Worm (Caenorhabditis elegans) whole organism, L2 larva: ENCODE results near the gene F11G11.5.
A peak's percentile ranks its signal among the peaks of the same experiment; 100 is the strongest.

Experiments used
- C34F6.9 ChIP-seq: fragments of 150-350 bp; optimal IDR thresholded peaks from 2 replicates; lab custom pipeline; 2014; ENCODE audit warnings: missing biosample characterization, missing genetic modification characterization
- F13H6.1 ChIP-seq: sonication (generic microtip); optimal IDR thresholded peaks from 2 replicates; lab custom pipeline; 2016; ENCODE audit warnings: missing genetic modification characterization, missing compliant biosample characterization
- R02D3.7 ChIP-seq: fragments of 150-350 bp; optimal IDR thresholded peaks from 2 replicates; lab custom pipeline; 2014; ENCODE audit warnings: missing biosample characterization, missing genetic modification characterization
- Y55F3AM.14 ChIP-seq: fragments of 200-800 bp; sonication (Bioruptor generic); optimal IDR thresholded peaks from 2 replicates; lab custom pipeline; 2018; ENCODE audit warnings: mild to moderate bottlenecking, missing genetic modification characterization, missing compliant biosample characterization
- ZK546.5 ChIP-seq: sonication (generic microtip); optimal IDR thresholded peaks from 2 replicates; lab custom pipeline; 2017; ENCODE audit warnings: missing biosample characterization, missing genetic modification characterization
- aly-2 ChIP-seq: fragments of 150-350 bp; optimal IDR thresholded peaks from 2 replicates; lab custom pipeline; 2014; ENCODE audit warnings: missing biosample characterization, missing genetic modification characterization
- ama-1 ChIP-seq: fragments of 150-350 bp; optimal IDR thresholded peaks from 2 replicates; lab custom pipeline; 2018; ENCODE audit warnings: inconsistent platforms
- blmp-1 ChIP-seq: sonication (generic microtip); optimal IDR thresholded peaks from 2 replicates; lab custom pipeline; 2017; ENCODE audit warnings: missing genetic modification characterization, mild to moderate bottlenecking, missing compliant biosample characterization, antibody characterized with exemption, moderate library complexity; ENCODE audit not compliant: insufficient read depth
- crh-2 ChIP-seq: sonication (generic microtip); optimal IDR thresholded peaks from 2 replicates; lab custom pipeline; 2017; ENCODE audit warnings: missing biosample characterization, missing genetic modification characterization
- dmd-4 ChIP-seq: sonication (generic microtip); optimal IDR thresholded peaks from 2 replicates; lab custom pipeline; 2017; ENCODE audit warnings: missing biosample characterization, missing genetic modification characterization
- elt-1 ChIP-seq: fragments of 150-350 bp; optimal IDR thresholded peaks from 2 replicates; lab custom pipeline; 2014; ENCODE audit warnings: missing biosample characterization, missing genetic modification characterization
- fos-1 ChIP-seq: fragments of 150-350 bp; optimal IDR thresholded peaks from 2 replicates; lab custom pipeline; 2014; ENCODE audit warnings: missing biosample characterization, missing genetic modification characterization
- gmeb-1 ChIP-seq: fragments of 150-350 bp; optimal IDR thresholded peaks from 2 replicates; lab custom pipeline; 2014; ENCODE audit warnings: missing biosample characterization, missing genetic modification characterization
- lin-11 ChIP-seq: fragments of 150-350 bp; sonication (generic microtip); optimal IDR thresholded peaks from 2 replicates; lab custom pipeline; 2014; ENCODE audit warnings: missing biosample characterization, missing genetic modification characterization, inconsistent platforms, mixed read lengths
- lin-13 ChIP-seq: fragments of 150-350 bp; optimal IDR thresholded peaks from 2 replicates; lab custom pipeline; 2014; ENCODE audit warnings: missing biosample characterization, missing genetic modification reagents, missing genetic modification characterization
- lin-39 ChIP-seq: fragments of 150-350 bp; optimal IDR thresholded peaks from 2 replicates; lab custom pipeline; 2014; ENCODE audit warnings: missing biosample characterization, missing genetic modification reagents, missing genetic modification characterization
- lsy-2 ChIP-seq, 2 experiments: fragments of 150-350 bp in 1 of 2; sonication (generic microtip) in 1 of 2; optimal IDR thresholded peaks; 2 replicates each; lab custom pipeline; 2014 to 2017; ENCODE audit warnings: missing biosample characterization in 2 of 2, missing genetic modification characterization in 2 of 2
- mab-5 ChIP-seq: fragments of 150-350 bp; optimal IDR thresholded peaks from 2 replicates; lab custom pipeline; 2014; ENCODE audit warnings: missing biosample characterization, missing genetic modification characterization
- nhr-11 ChIP-seq: fragments of 150-350 bp; optimal IDR thresholded peaks from 2 replicates; lab custom pipeline; 2014; ENCODE audit warnings: missing biosample characterization, missing genetic modification characterization
- nhr-12 ChIP-seq: fragments of 150-350 bp; optimal IDR thresholded peaks from 2 replicates; lab custom pipeline; 2014; ENCODE audit warnings: missing biosample characterization, missing genetic modification characterization
- nhr-129 ChIP-seq: fragments of 150-350 bp; optimal IDR thresholded peaks from 2 replicates; lab custom pipeline; 2014; ENCODE audit warnings: missing biosample characterization, missing genetic modification characterization
- nhr-21 ChIP-seq: fragments of 150-350 bp; optimal IDR thresholded peaks from 2 replicates; lab custom pipeline; 2014; ENCODE audit warnings: missing biosample characterization, missing genetic modification characterization
- nhr-25 ChIP-seq: fragments of 150-350 bp; sonication (generic microtip); optimal IDR thresholded peaks from 3 replicates; lab custom pipeline; 2014; ENCODE audit warnings: missing biosample characterization, missing genetic modification characterization
- nhr-6 ChIP-seq: fragments of 150-350 bp; optimal IDR thresholded peaks from 2 replicates; lab custom pipeline; 2014; ENCODE audit warnings: missing biosample characterization, missing genetic modification characterization
- peb-1 ChIP-seq: fragments of 150-350 bp; optimal IDR thresholded peaks from 2 replicates; lab custom pipeline; 2014; ENCODE audit warnings: missing biosample characterization, missing genetic modification characterization
- sem-4 ChIP-seq: fragments of 150-350 bp; optimal IDR thresholded peaks from 2 replicates; lab custom pipeline; 2014; ENCODE audit warnings: missing biosample characterization, missing genetic modification reagents, missing genetic modification characterization
- skn-1 ChIP-seq: sonication (generic microtip); optimal IDR thresholded peaks from 2 replicates; lab custom pipeline; 2017; ENCODE audit warnings: missing biosample characterization, missing genetic modification characterization
- sma-3 ChIP-seq: sonication (generic microtip); optimal IDR thresholded peaks from 2 replicates; lab custom pipeline; 2016; ENCODE audit warnings: missing genetic modification reagents, missing genetic modification characterization, missing compliant biosample characterization
- sma-9 ChIP-seq, 2 experiments: fragments of 150-350 bp in 1 of 2; sonication (generic microtip) in 1 of 2; optimal IDR thresholded peaks; 2 replicates each; lab custom pipeline; 2014 to 2016; ENCODE audit warnings: missing genetic modification characterization in 2 of 2, mild to moderate bottlenecking in 1 of 2, missing biosample characterization in 1 of 2, missing compliant biosample characterization in 1 of 2, missing genetic modification reagents in 1 of 2, moderate library complexity in 1 of 2
- unc-55 ChIP-seq: fragments of 150-350 bp; sonication (generic microtip); optimal IDR thresholded peaks from 3 replicates; lab custom pipeline; 2014; ENCODE audit warnings: missing biosample characterization, missing genetic modification reagents, missing genetic modification characterization
- unc-62 ChIP-seq: fragments of 150-350 bp; optimal IDR thresholded peaks from 2 replicates; lab custom pipeline; 2014; ENCODE audit warnings: missing biosample characterization, missing genetic modification reagents, missing genetic modification characterization
- zag-1 ChIP-seq: fragments of 150-350 bp; optimal IDR thresholded peaks from 2 replicates; lab custom pipeline; 2014; ENCODE audit warnings: missing biosample characterization, missing genetic modification characterization
- ztf-1 ChIP-seq: fragments of 200-800 bp; sonication (Bioruptor generic); conservative IDR thresholded peaks from 2 replicates; pipeline ENCODE4 v1.3.6; 2022; ENCODE audit warnings: missing genetic modification characterization, missing compliant biosample characterization
- ztf-11 ChIP-seq: sonication (generic microtip); optimal IDR thresholded peaks from 2 replicates; lab custom pipeline; 2017; ENCODE audit warnings: missing biosample characterization, missing genetic modification characterization
- ztf-4 ChIP-seq: fragments of 150-350 bp; optimal IDR thresholded peaks from 2 replicates; lab custom pipeline; 2014; ENCODE audit warnings: missing biosample characterization, missing genetic modification characterization

F11G11.5 gene

ce11 chrII:4905331-4905730 is 47.6 kb downstream of the F11G11.5 start:
- TF ChIP-seq dmd-4 (tag; lab: Kevin White, UChicago) (no peak), ZK546.5 (tag; lab: Kevin White, UChicago) (no peak), nhr-11 (no peak), lin-39 (tag; lab: Kevin White, UChicago) (no peak), blmp-1 (tag; lab: Kevin White, UChicago) (no peak), sem-4 (tag; lab: Kevin White, UChicago) (no peak), unc-62 (GFP tag; lab: Kevin White, UChicago) (no peak), lin-11 (tag; lab: Kevin White, UChicago) (no peak), zag-1 (tag; lab: Kevin White, UChicago) (no peak)
- TF ChIP-seq, all 48 proteins: peak for 0

- TF ChIP-seq lin-13 (GFP tag; lab: Kevin White, UChicago): no peak
- TF ChIP-seq unc-62 (GFP tag; lab: Kevin White, UChicago): no peak
- no peak for TF ChIP-seq ztf-11
- TF ChIP-seq lin-11 (tag; lab: Kevin White, UChicago): no peak
- TF ChIP-seq F13H6.1 (tag; lab: Kevin White, UChicago): no peak
- TF ChIP-seq aly-2 (tag; lab: Kevin White, UChicago): no peak
Measured at ce11 chrII:4905883-4906282, 48.2 kb downstream of the F11G11.5 start.

ce11 chrII:4908160-4908559 is 50.4 kb downstream of the F11G11.5 start:
- TF ChIP-seq F13H6.1 (tag; lab: Kevin White, UChicago) (peak; percentile 28), ztf-4 (tag; lab: Kevin White, UChicago) (peak; percentile 25), nhr-25 (tag; lab: Kevin White, UChicago) (no peak), peb-1 (tag; lab: Kevin White, UChicago) (no peak), zag-1 (tag; lab: Kevin White, UChicago) (peak; percentile 22), fos-1 (tag; lab: Kevin White, UChicago) (peak; percentile 10), ZK546.5 (tag; lab: Kevin White, UChicago) (no peak), ztf-1 (GFP tag; lab: Robert Waterston, UW) (no peak), lin-11 (tag; lab: Kevin White, UChicago) (no peak), nhr-11 (no peak), sma-9 (GFP tag; optimal IDR thresholded peaks at IDR 0.05; lab: Kevin White, UChicago) (peak; percentile 25), sma-9 (tag; optimal IDR thresholded peaks at IDR 0.05; lab: Kevin White, UChicago) (no peak), lsy-2 (tag; optimal IDR thresholded peaks at IDR 0.05; lab: Kevin White, UChicago) (peak in 1 of 2 experiments; percentile 25), gmeb-1 (tag; lab: Kevin White, UChicago) (no peak), R02D3.7 (tag; lab: Kevin White, UChicago) (no peak), unc-55 (GFP tag; lab: Kevin White, UChicago) (peak; percentile 62), sma-3 (peak; percentile 7), elt-1 (tag; lab: Kevin White, UChicago) (no peak), mab-5 (tag; lab: Kevin White, UChicago) (no peak), skn-1 (tag; lab: Kevin White, UChicago) (no peak), nhr-6 (no peak), crh-2 (tag; lab: Kevin White, UChicago) (no peak), Y55F3AM.14 (GFP tag; lab: Kevin White, UChicago) (peak; percentile 18), C34F6.9 (peak; percentile 40), nhr-129 (peak; percentile 43), ama-1 (lab: Kevin White, UChicago) (no peak), nhr-21 (tag; lab: Kevin White, UChicago) (no peak), nhr-12 (no peak)
